Fruit fly (Drosophila melanogaster) whole organism, embryonic: ENCODE data around the gene CG17687.

Experiments
- CG10209 ChIP-seq: fragments of 200-800 bp; sonication (Bioruptor generic); optimal IDR thresholded peaks from 3 replicates; lab custom pipeline; 2017; ENCODE audit warnings: missing biosample characterization, mild to moderate bottlenecking, missing genetic modification characterization, missing genetic modification reagents
- CG10274 ChIP-seq: fragments of 200-800 bp; sonication (Bioruptor generic); optimal IDR thresholded peaks from 3 replicates; lab custom pipeline; 2017; ENCODE audit warnings: missing biosample characterization, mild to moderate bottlenecking, missing genetic modification characterization
- CG15011 ChIP-seq: fragments of 200-800 bp; sonication (Bioruptor generic); optimal IDR thresholded peaks from 3 replicates; lab custom pipeline; 2018; ENCODE audit warnings: missing biosample characterization, mild to moderate bottlenecking, missing genetic modification characterization
- CG17829 ChIP-seq: fragments of 200-800 bp; optimal IDR thresholded peaks from 2 replicates; lab custom pipeline; 2019; ENCODE audit warnings: missing biosample characterization, mild to moderate bottlenecking, missing genetic modification characterization, moderate library complexity
- CG9727 ChIP-seq: fragments of 200-800 bp; sonication (Bioruptor generic); optimal IDR thresholded peaks from 3 replicates; lab custom pipeline; 2017; ENCODE audit warnings: missing biosample characterization, mild to moderate bottlenecking, missing genetic modification characterization
- Lpt ChIP-seq: fragments of >200 bp; optimal IDR thresholded peaks from 2 replicates; lab custom pipeline; 2018; ENCODE audit warnings: missing biosample characterization, missing genetic modification characterization
- Myb ChIP-seq: fragments of 200-800 bp; sonication (Bioruptor generic); optimal IDR thresholded peaks from 2 replicates; lab custom pipeline; 2016; ENCODE audit warnings: missing biosample characterization, missing genetic modification characterization
- gcm2 ChIP-seq: fragments of 200-800 bp; sonication (Bioruptor generic); optimal IDR thresholded peaks from 2 replicates; lab custom pipeline; 2016; ENCODE audit warnings: missing biosample characterization, missing genetic modification characterization
- nerfin-2 ChIP-seq: fragments of 200-800 bp; sonication (Bioruptor generic); IDR thresholded peaks from 2 replicates; pipeline ENCODE4 v1.3.6; 2022; ENCODE audit warnings: missing biosample characterization, missing genetic modification characterization; ENCODE audit not compliant: partially characterized antibody
- tx ChIP-seq: fragments of 200-800 bp; sonication (Bioruptor generic); optimal IDR thresholded peaks from 2 replicates; lab custom pipeline; 2016; ENCODE audit warnings: missing biosample characterization, missing genetic modification characterization

DNA sequence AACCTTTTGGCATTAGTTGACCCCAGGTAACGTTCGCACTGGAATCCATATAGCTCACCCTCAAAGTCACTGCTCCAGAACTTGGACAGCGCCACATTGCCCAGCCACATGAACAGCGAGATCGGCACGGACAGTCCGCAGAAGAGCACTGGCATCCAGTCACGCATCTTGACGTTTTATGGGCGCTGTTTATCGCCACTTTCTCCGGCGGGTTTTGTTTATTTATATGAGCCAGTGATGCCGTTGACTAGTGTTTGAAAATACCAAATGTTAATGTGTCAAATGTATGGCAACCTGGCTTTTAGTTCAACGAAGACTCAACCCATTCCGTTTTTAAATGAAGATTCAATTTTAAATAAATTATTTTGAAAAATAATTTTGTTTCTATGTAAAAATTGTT, 38.8 kb downstream of the CG17687 start, which contains the start of gene CG10171:
- TF ChIP-seq nerfin-2 (GFP tag; lab: Robert Waterston, UW), result no peak
- peak; percentile 76 for TF ChIP-seq Myb (GFP tag; lab: Kevin White, UChicago)
- TF ChIP-seq gcm2 (GFP tag; lab: Kevin White, UChicago), result no peak
- no peak for TF ChIP-seq CG15011 (GFP tag; lab: Kevin White, UChicago)
- no peak for TF ChIP-seq CG9727 (GFP tag; lab: Kevin White, UChicago)
- TF ChIP-seq tx (GFP tag; lab: Kevin White, UChicago), result no peak
- TF ChIP-seq Lpt (GFP tag; lab: Kevin White, UChicago), result no peak
- TF ChIP-seq CG10274 (GFP tag; lab: Kevin White, UChicago), result no peak
- no peak for TF ChIP-seq CG17829 (tag; lab: Kevin White, UChicago)
- no peak for TF ChIP-seq CG10209 (GFP tag; lab: Kevin White, UChicago)
